Worm (Caenorhabditis elegans) whole organism, young adult: ENCODE results near the gene B0212.3.

Experiments
- B0019.2 ChIP-seq: fragments of 200-800 bp; sonication (Bioruptor generic); conservative IDR thresholded peaks from 2 replicates; pipeline ENCODE4 v1.3.6; 2022; ENCODE audit warnings: missing genetic modification reagents, missing genetic modification characterization, missing compliant biosample characterization
- C06A6.2 ChIP-seq: fragments of 200-800 bp; sonication (Bioruptor generic); conservative IDR thresholded peaks from 2 replicates; pipeline ENCODE4 v1.3.6; 2022; ENCODE audit warnings: missing genetic modification characterization, missing compliant biosample characterization
- C17E4.6 ChIP-seq: fragments of 200-800 bp; sonication (Bioruptor generic); IDR thresholded peaks from 2 replicates; pipeline ENCODE4 v1.3.6; 2022; ENCODE audit warnings: missing genetic modification reagents, missing genetic modification characterization, missing compliant biosample characterization
- F37B4.10 ChIP-seq: fragments of 200-800 bp; sonication (Bioruptor generic); IDR thresholded peaks from 2 replicates; pipeline ENCODE4 v1.3.6; 2022; ENCODE audit warnings: missing genetic modification characterization, missing compliant biosample characterization
- F39B2.1 ChIP-seq: fragments of 200-800 bp; sonication (Bioruptor generic); IDR thresholded peaks from 2 replicates; pipeline ENCODE4 v1.3.6; 2022; ENCODE audit warnings: missing genetic modification reagents, missing genetic modification characterization, missing compliant biosample characterization
- F57A8.1 ChIP-seq: fragments of 200-800 bp; sonication (Bioruptor generic); optimal IDR thresholded peaks from 2 replicates; lab custom pipeline; 2018; ENCODE audit warnings: mild to moderate bottlenecking, missing genetic modification characterization, moderate library complexity, missing compliant biosample characterization
- K11D2.4 ChIP-seq: fragments of 200-800 bp; sonication (Bioruptor generic); IDR thresholded peaks from 2 replicates; pipeline ENCODE4 v1.3.6; 2022; ENCODE audit warnings: missing genetic modification reagents, missing genetic modification characterization, missing compliant biosample characterization
- K12H6.12 ChIP-seq: fragments of 200-800 bp; sonication (Bioruptor generic); optimal IDR thresholded peaks from 2 replicates; lab custom pipeline; 2018; ENCODE audit warnings: mild to moderate bottlenecking, missing genetic modification characterization, missing compliant biosample characterization
- T07F8.4 ChIP-seq: sonication (generic microtip); optimal IDR thresholded peaks from 2 replicates; lab custom pipeline; 2016; ENCODE audit warnings: mild to moderate bottlenecking, missing genetic modification characterization, moderate library complexity, missing compliant biosample characterization
- Y56A3A.18 ChIP-seq: fragments of 200-800 bp; sonication (Bioruptor generic); IDR thresholded peaks from 2 replicates; pipeline ENCODE4 v1.3.6; 2022; ENCODE audit warnings: missing genetic modification reagents, missing genetic modification characterization, missing compliant biosample characterization
- Y67H2A.10 ChIP-seq: fragments of 200-800 bp; sonication (Bioruptor generic); conservative IDR thresholded peaks from 2 replicates; pipeline ENCODE4 v1.3.6; 2022; ENCODE audit warnings: missing genetic modification reagents, missing genetic modification characterization, missing compliant biosample characterization
- Y79H2A.3 ChIP-seq: fragments of 200-800 bp; sonication (Bioruptor generic); conservative IDR thresholded peaks from 2 replicates; pipeline ENCODE4 v1.3.6; 2022; ENCODE audit warnings: missing genetic modification reagents, missing genetic modification characterization, missing compliant biosample characterization
- Y95B8A.8 ChIP-seq: fragments of 200-800 bp; sonication (Bioruptor generic); IDR thresholded peaks from 2 replicates; pipeline ENCODE4 v1.3.6; 2022; ENCODE audit warnings: missing genetic modification reagents, missing genetic modification characterization, missing compliant biosample characterization
- aptf-3 ChIP-seq: fragments of 200-800 bp; sonication (Bioruptor generic); IDR thresholded peaks from 2 replicates; pipeline ENCODE4 v1.3.6; 2022; ENCODE audit warnings: missing genetic modification characterization, missing compliant biosample characterization
- atf-7 ChIP-seq: sonication (generic microtip); optimal IDR thresholded peaks from 2 replicates; lab custom pipeline; 2017; ENCODE audit warnings: mild to moderate bottlenecking, missing genetic modification characterization, missing compliant biosample characterization
- athp-1 ChIP-seq: sonication (generic microtip); optimal IDR thresholded peaks from 2 replicates; lab custom pipeline; 2017; ENCODE audit warnings: mild to moderate bottlenecking, missing genetic modification characterization, missing compliant biosample characterization
- bed-1 ChIP-seq: fragments of 200-800 bp; sonication (Bioruptor generic); IDR thresholded peaks from 2 replicates; pipeline ENCODE4 v1.3.6; 2022; ENCODE audit warnings: missing genetic modification reagents, missing genetic modification characterization, missing compliant biosample characterization
- cebp-1 ChIP-seq, 2 experiments: fragments of 200-800 bp in 1 of 2; sonication (Bioruptor generic) in 1 of 2; sonication (generic microtip) in 1 of 2; IDR thresholded peaks in 1 of 2; optimal IDR thresholded peaks in 1 of 2; 2 replicates each; pipeline versions ENCODE4 v1.3.6 to Lab custom; 2017 to 2022; ENCODE audit warnings: missing compliant biosample characterization in 2 of 2, missing genetic modification characterization in 2 of 2, mild to moderate bottlenecking in 1 of 2, missing genetic modification reagents in 1 of 2, moderate library complexity in 1 of 2
- cebp-2 ChIP-seq: fragments of 200-800 bp; sonication (Bioruptor generic); IDR thresholded peaks from 2 replicates; pipeline ENCODE4 v1.3.6; 2022; ENCODE audit warnings: missing genetic modification characterization, missing compliant biosample characterization
- ceh-40 ChIP-seq: fragments of 200-800 bp; sonication (Bioruptor generic); IDR thresholded peaks from 2 replicates; pipeline ENCODE4 v1.3.6; 2022; ENCODE audit warnings: missing genetic modification characterization, missing compliant biosample characterization
- ceh-58 ChIP-seq: fragments of 200-800 bp; sonication (Bioruptor generic); IDR thresholded peaks from 2 replicates; pipeline ENCODE4 v1.3.6; 2022; ENCODE audit warnings: missing genetic modification characterization, missing compliant biosample characterization
- ceh-79 ChIP-seq: sonication (generic microtip); optimal IDR thresholded peaks from 2 replicates; lab custom pipeline; 2017; ENCODE audit warnings: mild to moderate bottlenecking, missing genetic modification characterization, missing compliant biosample characterization
- egl-18 ChIP-seq: fragments of 200-800 bp; sonication (Bioruptor generic); IDR thresholded peaks from 2 replicates; pipeline ENCODE4 v1.3.6; 2022; ENCODE audit warnings: missing genetic modification reagents, missing genetic modification characterization, missing compliant biosample characterization
- egl-44 ChIP-seq: fragments of 200-800 bp; sonication (Bioruptor generic); IDR thresholded peaks from 2 replicates; pipeline ENCODE4 v1.3.6; 2022; ENCODE audit warnings: missing genetic modification reagents, missing genetic modification characterization, missing compliant biosample characterization
- gei-17 ChIP-seq: fragments of 200-800 bp; sonication (Bioruptor generic); optimal IDR thresholded peaks from 2 replicates; lab custom pipeline; 2018; ENCODE audit warnings: mild to moderate bottlenecking, missing genetic modification characterization, missing compliant biosample characterization
- him-1 ChIP-seq: sonication (generic microtip); optimal IDR thresholded peaks from 2 replicates; lab custom pipeline; 2016; ENCODE audit warnings: missing genotype, missing genetic modification reagents, missing genetic modification characterization, missing compliant biosample characterization
- hlh-26 ChIP-seq: fragments of 200-800 bp; sonication (Bioruptor generic); conservative IDR thresholded peaks from 2 replicates; pipeline ENCODE4 v1.3.6; 2022; ENCODE audit warnings: missing genetic modification reagents, missing genetic modification characterization, missing compliant biosample characterization
- hmg-1.2 ChIP-seq: fragments of 200-800 bp; sonication (Bioruptor generic); IDR thresholded peaks from 2 replicates; pipeline ENCODE4 v1.3.6; 2022; ENCODE audit warnings: missing genetic modification reagents, missing genetic modification characterization, missing compliant biosample characterization
- lin-26 ChIP-seq: fragments of 200-800 bp; sonication (Bioruptor generic); IDR thresholded peaks from 2 replicates; pipeline ENCODE4 v1.3.6; 2022; ENCODE audit warnings: missing genetic modification reagents, missing genetic modification characterization, missing compliant biosample characterization
- lin-54 ChIP-seq: fragments of 200-800 bp; sonication (Bioruptor generic); optimal IDR thresholded peaks from 2 replicates; lab custom pipeline; 2018; ENCODE audit warnings: mild to moderate bottlenecking, missing genetic modification characterization, missing compliant biosample characterization
- lsl-1 ChIP-seq: fragments of 200-800 bp; sonication (Bioruptor generic); optimal IDR thresholded peaks from 2 replicates; lab custom pipeline; 2018; ENCODE audit warnings: mild to moderate bottlenecking, missing genetic modification characterization, moderate library complexity, missing compliant biosample characterization
- madf-8 ChIP-seq: fragments of 200-800 bp; sonication (Bioruptor generic); conservative IDR thresholded peaks from 2 replicates; pipeline ENCODE4 v1.3.6; 2022; ENCODE audit warnings: missing genetic modification reagents, missing genetic modification characterization, missing compliant biosample characterization
- mel-28 ChIP-seq: sonication (generic microtip); optimal IDR thresholded peaks from 2 replicates; lab custom pipeline; 2016; ENCODE audit warnings: borderline replicate concordance, mild to moderate bottlenecking, missing genetic modification characterization, missing compliant biosample characterization
- mxl-1 ChIP-seq: sonication (generic microtip); optimal IDR thresholded peaks from 2 replicates; lab custom pipeline; 2016; ENCODE audit warnings: missing genetic modification characterization, missing compliant biosample characterization
- nfya-2 ChIP-seq: fragments of 200-800 bp; sonication (Bioruptor generic); IDR thresholded peaks from 2 replicates; pipeline ENCODE4 v1.3.6; 2022; ENCODE audit warnings: missing genetic modification reagents, missing genetic modification characterization, missing compliant biosample characterization
- nfyb-1 ChIP-seq: fragments of 200-800 bp; sonication (Bioruptor generic); IDR thresholded peaks from 2 replicates; pipeline ENCODE4 v1.3.6; 2022; ENCODE audit warnings: missing genetic modification reagents, missing genetic modification characterization, missing compliant biosample characterization
- nhr-120 ChIP-seq: fragments of 200-800 bp; sonication (Bioruptor generic); IDR thresholded peaks from 2 replicates; pipeline ENCODE4 v1.3.6; 2022; ENCODE audit warnings: missing genetic modification characterization, missing compliant biosample characterization
- pha-4 ChIP-seq: fragments of 150-350 bp; sonication (generic microtip); optimal IDR thresholded peaks from 2 replicates; lab custom pipeline; 2014; ENCODE audit warnings: missing biosample characterization, missing genetic modification reagents, missing genetic modification characterization
- repo-1 ChIP-seq: sonication (generic microtip); optimal IDR thresholded peaks from 2 replicates; lab custom pipeline; 2017; ENCODE audit warnings: mild to moderate bottlenecking, missing genetic modification characterization, missing compliant biosample characterization
- rpc-1 ChIP-seq, 2 experiments: fragments of 150-350 bp in 1 of 2; sonication (generic microtip) in 1 of 2; optimal IDR thresholded peaks; 2 replicates each; lab custom pipeline; 2014 to 2018; ENCODE audit warnings: missing biosample characterization in 1 of 2, missing genetic modification characterization in 1 of 2, missing genetic modification reagents in 1 of 2, missing genotype in 1 of 2
- sea-2 ChIP-seq: fragments of 200-800 bp; sonication (Bioruptor generic); IDR thresholded peaks from 2 replicates; pipeline ENCODE4 v1.3.6; 2022; ENCODE audit warnings: missing genetic modification characterization, missing compliant biosample characterization
- snpc-1.3 ChIP-seq: sonication (generic microtip); optimal IDR thresholded peaks from 2 replicates; lab custom pipeline; 2017; ENCODE audit warnings: missing genetic modification characterization, mild to moderate bottlenecking, missing compliant biosample characterization, antibody characterized with exemption, moderate library complexity, missing genotype, missing genetic modification reagents; ENCODE audit not compliant: insufficient read depth
- snpc-4 ChIP-seq, 5 experiments: fragments of 150-350 bp in 1 of 5; sonication (generic microtip) in 4 of 5; optimal IDR thresholded peaks; 2 replicates each; lab custom pipeline; 2014 to 2018; ENCODE audit warnings: missing genetic modification characterization in 5 of 5, missing biosample characterization in 3 of 5, antibody characterized with exemption in 2 of 5, mild to moderate bottlenecking in 2 of 5, missing compliant biosample characterization in 2 of 5, missing genotype in 2 of 5, moderate library complexity in 2 of 5, missing genetic modification reagents in 1 of 5
- sptf-2 ChIP-seq: fragments of 200-800 bp; sonication (Bioruptor generic); optimal IDR thresholded peaks from 2 replicates; lab custom pipeline; 2018; ENCODE audit warnings: mild to moderate bottlenecking, missing genetic modification characterization, missing compliant biosample characterization
- tbp1 ChIP-seq: fragments of 200-800 bp; sonication (Bioruptor generic); optimal IDR thresholded peaks from 2 replicates; lab custom pipeline; 2018; ENCODE audit warnings: mild to moderate bottlenecking, missing genetic modification characterization, missing compliant biosample characterization
- xnd-1 ChIP-seq: sonication (generic microtip); optimal IDR thresholded peaks from 2 replicates; lab custom pipeline; 2016; ENCODE audit warnings: missing genotype, missing genetic modification reagents, missing genetic modification characterization, missing compliant biosample characterization
- zfh-2 ChIP-seq: fragments of 200-800 bp; sonication (Bioruptor generic); conservative IDR thresholded peaks from 2 replicates; pipeline ENCODE4 v1.3.6; 2022; ENCODE audit warnings: missing genetic modification reagents, missing genetic modification characterization, missing compliant biosample characterization
- ztf-6 ChIP-seq: fragments of 200-800 bp; sonication (Bioruptor generic); IDR thresholded peaks from 2 replicates; pipeline ENCODE4 v1.3.6; 2022; ENCODE audit warnings: missing genetic modification reagents, missing genetic modification characterization, missing compliant biosample characterization

B0212.3 gene

ce11 chrIV:3517582-3517981, 22.4 kb upstream of the B0212.3 start (continued):
- TF ChIP-seq mel-28 (tag; lab: Kevin White, UChicago) (no peak), hmg-1.2 (no peak), B0019.2 (no peak), cebp-2 (GFP tag; lab: Robert Waterston, UW) (no peak), aptf-3 (GFP tag; lab: Robert Waterston, UW) (no peak), ceh-79 (no peak), Y67H2A.10 (GFP tag; lab: Robert Waterston, UW) (no peak), nfyb-1 (no peak), K11D2.4 (no peak), sea-2 (GFP tag; lab: Robert Waterston, UW) (no peak), snpc-1.3 (peak; percentile 56), F39B2.1 (no peak), mxl-1 (tag; lab: Kevin White, UChicago) (no peak), nfya-2 (GFP tag; lab: Robert Waterston, UW) (no peak), sptf-2 (GFP tag; lab: Kevin White, UChicago) (no peak), egl-18 (no peak), xnd-1 (tag; lab: Kevin White, UChicago) (peak; percentile 84), him-1 (tag; lab: Kevin White, UChicago) (no peak), hlh-26 (GFP tag; lab: Robert Waterston, UW) (no peak), bed-1 (no peak), nhr-120 (GFP tag; lab: Robert Waterston, UW) (no peak), athp-1 (tag; lab: Kevin White, UChicago) (no peak), rpc-1 (optimal IDR thresholded peaks at IDR 0.05; lab: Kevin White, UChicago) (no peak), rpc-1 (tag; optimal IDR thresholded peaks at IDR 0.05; lab: Kevin White, UChicago) (no peak), lsl-1 (GFP tag; lab: Kevin White, UChicago) (peak; percentile 96), T07F8.4 (tag; lab: Kevin White, UChicago) (no peak), Y95B8A.8 (GFP tag; lab: Robert Waterston, UW) (no peak), lin-54 (peak; percentile 21), repo-1 (tag; lab: Kevin White, UChicago) (no peak), lin-26 (no peak), gei-17 (GFP tag; lab: Kevin White, UChicago) (no peak), madf-8 (peak; percentile 53; the same call in 1 of the 2 replicates), ceh-40 (GFP tag; lab: Robert Waterston, UW) (no peak), atf-7 (no peak), tbp1 (GFP tag; lab: Kevin White, UChicago) (no peak), C17E4.6 (GFP tag; lab: Robert Waterston, UW) (no peak), F57A8.1 (no peak)

- TF ChIP-seq K12H6.12 (tag; lab: Kevin White, UChicago): no peak
- no peak for TF ChIP-seq snpc-1.3
- TF ChIP-seq cebp-1 (GFP tag; IDR thresholded peaks at IDR 0.05; lab: Robert Waterston, UW): no peak
- peak; percentile 47 for TF ChIP-seq cebp-1 (tag; optimal IDR thresholded peaks at IDR 0.05; lab: Kevin White, UChicago)
- TF ChIP-seq zfh-2 (GFP tag; lab: Robert Waterston, UW): peak; percentile 63
- no peak for TF ChIP-seq ztf-6 (GFP tag; lab: Robert Waterston, UW)
- TF ChIP-seq Y56A3A.18 (GFP tag; lab: Robert Waterston, UW): no peak
- no peak for TF ChIP-seq ceh-58 (GFP tag; lab: Robert Waterston, UW)
- TF ChIP-seq C06A6.2 (GFP tag; lab: Robert Waterston, UW): 0 out of 2 replicates have a peak, but pooled peaks have one; percentile 26
- TF ChIP-seq hmg-1.2: peak; percentile 99
- no peak for TF ChIP-seq F37B4.10 (GFP tag; lab: Robert Waterston, UW)
- no peak for TF ChIP-seq pha-4
- TF ChIP-seq mel-28 (tag; lab: Kevin White, UChicago): no peak
- no peak for TF ChIP-seq Y79H2A.3 (GFP tag; lab: Robert Waterston, UW)
- no peak for TF ChIP-seq him-1 (tag; lab: Kevin White, UChicago)
- no peak for TF ChIP-seq egl-44
- TF ChIP-seq snpc-4 (GFP tag; optimal IDR thresholded peaks at IDR 0.05; lab: Kevin White, UChicago): peak; percentile 68
- peak; percentile 70 to 85 (median 84) for TF ChIP-seq snpc-4 (tag; optimal IDR thresholded peaks at IDR 0.05; lab: Kevin White, UChicago)
- no peak for TF ChIP-seq Y67H2A.10 (GFP tag; lab: Robert Waterston, UW)
These were observed 20.6 kb upstream of the B0212.3 start for ce11 chrIV:3519352-3519751.
